Fruit fly (Drosophila melanogaster) whole organism, pupa: ENCODE measurements around the gene tnc.
A peak's percentile ranks its signal among the peaks of the same experiment; 100 is the strongest.

ENCODE experiments used
- CG10348 ChIP-seq: fragments of 200-800 bp; sonication (Bioruptor generic); IDR thresholded peaks from 2 replicates; pipeline ENCODE4 v1.3.6; 2022; ENCODE audit warnings: missing biosample characterization, missing genetic modification characterization
- CG12605 ChIP-seq: fragments of 200-800 bp; sonication (Bioruptor generic); IDR thresholded peaks from 2 replicates; pipeline ENCODE4 v1.3.6; 2022; ENCODE audit warnings: missing biosample characterization, missing genetic modification characterization
- CG13204 ChIP-seq: fragments of 200-800 bp; sonication (Bioruptor generic); optimal IDR thresholded peaks from 2 replicates; lab custom pipeline; 2018; ENCODE audit warnings: missing biosample characterization, mild to moderate bottlenecking, missing genetic modification characterization, moderate library complexity
- CG14655 ChIP-seq: fragments of 200-800 bp; sonication (Bioruptor generic); optimal IDR thresholded peaks from 3 replicates; lab custom pipeline; 2017; ENCODE audit warnings: mild to moderate bottlenecking, missing biosample characterization, missing genetic modification reagents, missing genetic modification characterization
- CG15710 ChIP-seq: fragments of 200-800 bp; sonication (Bioruptor generic); optimal IDR thresholded peaks from 2 replicates; lab custom pipeline; 2018; ENCODE audit warnings: missing biosample characterization, mild to moderate bottlenecking, missing genetic modification characterization, moderate library complexity
- CG17806 ChIP-seq: fragments of 200-800 bp; sonication (Bioruptor generic); optimal IDR thresholded peaks from 2 replicates; lab custom pipeline; 2018; ENCODE audit warnings: missing biosample characterization, mild to moderate bottlenecking, missing genetic modification characterization, moderate library complexity
- CG32121 ChIP-seq: fragments of 200-800 bp; sonication (Bioruptor generic); IDR thresholded peaks from 2 replicates; pipeline ENCODE4 v1.3.6; 2022; ENCODE audit warnings: missing biosample characterization, missing genetic modification characterization
- CG34367 ChIP-seq: fragments of 200-800 bp; sonication (Bioruptor generic); optimal IDR thresholded peaks from 2 replicates; lab custom pipeline; 2018; ENCODE audit warnings: missing biosample characterization, mild to moderate bottlenecking, missing genetic modification characterization
- CG4496 ChIP-seq: fragments of 200-800 bp; sonication (Bioruptor generic); IDR thresholded peaks from 3 replicates; pipeline ENCODE4 v1.3.6; 2022; ENCODE audit warnings: missing biosample characterization, missing genetic modification characterization
- CG8159 ChIP-seq: fragments of 200-800 bp; sonication (Bioruptor generic); optimal IDR thresholded peaks from 3 replicates; lab custom pipeline; 2018; ENCODE audit warnings: missing biosample characterization, mild to moderate bottlenecking, missing genetic modification characterization, moderate library complexity
- CG8301 ChIP-seq: fragments of 200-800 bp; sonication (Bioruptor generic); optimal IDR thresholded peaks from 2 replicates; lab custom pipeline; 2018; ENCODE audit warnings: missing biosample characterization, mild to moderate bottlenecking, missing genetic modification characterization
- CG9948 ChIP-seq: fragments of 200-800 bp; sonication (Bioruptor generic); optimal IDR thresholded peaks from 2 replicates; lab custom pipeline; 2018; ENCODE audit warnings: missing biosample characterization, mild to moderate bottlenecking, missing genetic modification characterization, moderate library complexity
- D1 ChIP-seq: fragments of 200-800 bp; sonication (Bioruptor generic); optimal IDR thresholded peaks from 2 replicates; lab custom pipeline; 2018; ENCODE audit warnings: missing biosample characterization, mild to moderate bottlenecking, missing genetic modification characterization, moderate library complexity
- EcR ChIP-seq: fragments of 200-800 bp; sonication (Bioruptor generic); optimal IDR thresholded peaks from 3 replicates; lab custom pipeline; 2019; ENCODE audit warnings: missing biosample characterization, missing genetic modification characterization, mild to moderate bottlenecking, moderate library complexity, missing genetic modification reagents
- Ets98B ChIP-seq: fragments of 200-800 bp; sonication (Bioruptor generic); IDR thresholded peaks from 2 replicates; pipeline ENCODE4 v1.3.6; 2022; ENCODE audit warnings: missing biosample characterization, missing genetic modification characterization
- Pif1A ChIP-seq: fragments of 200-800 bp; sonication (Bioruptor generic); optimal IDR thresholded peaks from 3 replicates; lab custom pipeline; 2016; ENCODE audit warnings: missing biosample characterization, missing genetic modification characterization
- Pif1B ChIP-seq: fragments of 200-800 bp; sonication (Bioruptor generic); optimal IDR thresholded peaks from 3 replicates; lab custom pipeline; 2016; ENCODE audit warnings: missing biosample characterization, missing genetic modification characterization
- Snoo ChIP-seq: fragments of 200-800 bp; sonication (Bioruptor generic); optimal IDR thresholded peaks from 3 replicates; lab custom pipeline; 2017; ENCODE audit warnings: missing biosample characterization, mild to moderate bottlenecking, missing genetic modification characterization, inconsistent platforms
- fd96Ca ChIP-seq: fragments of 200-800 bp; sonication (Bioruptor generic); IDR thresholded peaks from 3 replicates; pipeline ENCODE4 v1.3.6; 2022; ENCODE audit warnings: missing biosample characterization, missing genetic modification characterization
- gl ChIP-seq: fragments of 200-800 bp; sonication (Bioruptor generic); optimal IDR thresholded peaks from 2 replicates; lab custom pipeline; 2018; ENCODE audit warnings: missing biosample characterization, mild to moderate bottlenecking, missing genetic modification characterization
- rn ChIP-seq: fragments of 200-800 bp; sonication (Bioruptor generic); IDR thresholded peaks from 2 replicates; pipeline ENCODE4 v1.3.6; 2022; ENCODE audit warnings: missing biosample characterization, missing genetic modification characterization

tnc gene

dm6 chr3R:25044816-25045551 lies 60.8 kb downstream of the tnc start, which contains the start of gene 5PtaseI:
TSS of gene 5PtaseI (minus strand) at chr3R:25045151.
- TF ChIP-seq CG8301 = no peak
- no peak for TF ChIP-seq Ets98B (GFP tag; lab: Robert Waterston, UW)
- no peak for TF ChIP-seq CG32121 (GFP tag; lab: Robert Waterston, UW)
- no peak for TF ChIP-seq D1 (tag; lab: Kevin White, UChicago)
- TF ChIP-seq CG9948 = no peak
- TF ChIP-seq Pif1B (GFP tag; lab: Kevin White, UChicago) = no peak

- TF ChIP-seq rn (GFP tag; lab: Robert Waterston, UW) (no peak), Pif1B (GFP tag; lab: Kevin White, UChicago) (no peak), CG8159 (tag; lab: Kevin White, UChicago) (no peak), CG12605 (no peak), Snoo (no peak), CG32121 (GFP tag; lab: Robert Waterston, UW) (no peak), CG17806 (tag; lab: Kevin White, UChicago) (no peak), CG15710 (tag; lab: Kevin White, UChicago) (no peak), CG4496 (GFP tag; lab: Robert Waterston, UW) (no peak), EcR (no peak), Ets98B (GFP tag; lab: Robert Waterston, UW) (no peak), CG13204 (GFP tag; lab: Kevin White, UChicago) (no peak), CG34367 (no peak), CG10348 (GFP tag; lab: Robert Waterston, UW) (no peak)
These were observed 61.8 kb downstream of the tnc start, which contains the start of gene CG11786 for dm6 chr3R:25046023-25046422. TSS of gene CG11786 (plus strand) at chr3R:25046323.

- TF ChIP-seq EcR (no peak), CG32121 (GFP tag; lab: Robert Waterston, UW) (peak; percentile 15; the same call in 1 of the 2 replicates), CG4496 (GFP tag; lab: Robert Waterston, UW) (0 out of 3 replicates have a peak, but pooled peaks have one; percentile 31)
- TF ChIP-seq, all 21 proteins: peak for 2
These were observed 63.3 kb downstream of the tnc start, which contains the start of gene CG11790 for dm6 chr3R:25047504-25047903. TSS of gene CG11790 (plus strand) at chr3R:25047706.

dm6 chr3R:25049383-25049741 lies 65.2 kb downstream of the tnc start, which contains the start of gene CG11791:
TSS of gene CG11791 (plus strand) at chr3R:25049616.
- no peak for TF ChIP-seq CG9948
- no peak for TF ChIP-seq CG8159 (tag; lab: Kevin White, UChicago)

dm6 chr3R:25049742-25050517 lies 65.7 kb downstream of the tnc start:
- TF ChIP-seq EcR (peak; percentile 72), Snoo (peak; percentile 39), CG4496 (GFP tag; lab: Robert Waterston, UW) (no peak), fd96Ca (GFP tag; lab: Robert Waterston, UW) (no peak), CG8159 (tag; lab: Kevin White, UChicago) (no peak), D1 (tag; lab: Kevin White, UChicago) (no peak), Ets98B (GFP tag; lab: Robert Waterston, UW) (no peak), gl (tag; lab: Kevin White, UChicago) (peak; percentile 44), CG8301 (peak; percentile 5), Pif1B (GFP tag; lab: Kevin White, UChicago) (peak; percentile 59), CG15710 (tag; lab: Kevin White, UChicago) (peak; percentile 11), CG17806 (tag; lab: Kevin White, UChicago) (peak; percentile 13)

dm6 chr3R:25050649-25051048 lies 66.5 kb downstream of the tnc start:
- TF ChIP-seq CG34367 = no peak
- no peak for TF ChIP-seq CG15710 (tag; lab: Kevin White, UChicago)
- no peak for TF ChIP-seq CG13204 (GFP tag; lab: Kevin White, UChicago)
- TF ChIP-seq CG17806 (tag; lab: Kevin White, UChicago) = no peak
- TF ChIP-seq CG8159 (tag; lab: Kevin White, UChicago) = no peak
- TF ChIP-seq Pif1B (GFP tag; lab: Kevin White, UChicago) = no peak
- TF ChIP-seq EcR = no peak
- TF ChIP-seq gl (tag; lab: Kevin White, UChicago) = no peak
- TF ChIP-seq CG14655 (GFP tag; lab: Kevin White, UChicago) = no peak
- no peak for TF ChIP-seq CG10348 (GFP tag; lab: Robert Waterston, UW)
- no peak for TF ChIP-seq Ets98B (GFP tag; lab: Robert Waterston, UW)
- no peak for TF ChIP-seq CG32121 (GFP tag; lab: Robert Waterston, UW)
- no peak for TF ChIP-seq rn (GFP tag; lab: Robert Waterston, UW)
- no peak for TF ChIP-seq CG8301
- TF ChIP-seq fd96Ca (GFP tag; lab: Robert Waterston, UW) = no peak
- no peak for TF ChIP-seq Pif1A (GFP tag; lab: Kevin White, UChicago)
- TF ChIP-seq CG12605 = no peak
- TF ChIP-seq, all 21 proteins: peak for 0
